Worm (Caenorhabditis elegans) whole organism, young adult: ENCODE measurements around the gene actl-1.

Experiments used
- B0035.1 ChIP-seq: sonication (generic microtip); optimal IDR thresholded peaks from 2 replicates; lab custom pipeline; 2016; ENCODE audit warnings: missing genetic modification characterization, mild to moderate bottlenecking, missing compliant biosample characterization, missing genotype, missing genetic modification reagents
- B0261.1 ChIP-seq: sonication (generic microtip); optimal IDR thresholded peaks from 2 replicates; lab custom pipeline; 2016; ENCODE audit warnings: mild to moderate bottlenecking, missing genetic modification characterization, moderate library complexity, missing compliant biosample characterization
- B0336.3 ChIP-seq: fragments of 200-800 bp; sonication (Bioruptor generic); IDR thresholded peaks from 2 replicates; pipeline ENCODE4 v1.3.6; 2022; ENCODE audit warnings: missing genetic modification characterization, missing compliant biosample characterization
- C06A6.2 ChIP-seq: fragments of 200-800 bp; sonication (Bioruptor generic); conservative IDR thresholded peaks from 2 replicates; pipeline ENCODE4 v1.3.6; 2022; ENCODE audit warnings: missing genetic modification characterization, missing compliant biosample characterization
- C17E4.6 ChIP-seq: fragments of 200-800 bp; sonication (Bioruptor generic); IDR thresholded peaks from 2 replicates; pipeline ENCODE4 v1.3.6; 2022; ENCODE audit warnings: missing genetic modification reagents, missing genetic modification characterization, missing compliant biosample characterization
- F57C9.4 ChIP-seq: sonication (generic microtip); optimal IDR thresholded peaks from 2 replicates; lab custom pipeline; 2017; ENCODE audit warnings: mild to moderate bottlenecking, missing genetic modification characterization, missing compliant biosample characterization
- Y53F4B.3 ChIP-seq: fragments of 200-800 bp; sonication (Bioruptor generic); IDR thresholded peaks from 2 replicates; pipeline ENCODE4 v1.3.6; 2022; ENCODE audit warnings: missing genetic modification reagents, missing genetic modification characterization, missing compliant biosample characterization
- Y53G8AR.9 ChIP-seq: fragments of 200-800 bp; sonication (Bioruptor generic); conservative IDR thresholded peaks from 2 replicates; pipeline ENCODE4 v1.3.6; 2022; ENCODE audit warnings: missing genetic modification reagents, missing genetic modification characterization, missing compliant biosample characterization
- Y56A3A.18 ChIP-seq: fragments of 200-800 bp; sonication (Bioruptor generic); IDR thresholded peaks from 2 replicates; pipeline ENCODE4 v1.3.6; 2022; ENCODE audit warnings: missing genetic modification reagents, missing genetic modification characterization, missing compliant biosample characterization
- atf-7 ChIP-seq: sonication (generic microtip); optimal IDR thresholded peaks from 2 replicates; lab custom pipeline; 2017; ENCODE audit warnings: mild to moderate bottlenecking, missing genetic modification characterization, missing compliant biosample characterization
- attf-6 ChIP-seq: fragments of 200-800 bp; sonication (Bioruptor generic); IDR thresholded peaks from 2 replicates; pipeline ENCODE4 v1.3.6; 2022; ENCODE audit warnings: missing genetic modification reagents, missing genetic modification characterization, missing compliant biosample characterization
- bed-2 ChIP-seq: fragments of 200-800 bp; sonication (Bioruptor generic); IDR thresholded peaks from 2 replicates; pipeline ENCODE4 v1.3.6; 2022; ENCODE audit warnings: missing genetic modification reagents, missing genetic modification characterization, missing compliant biosample characterization
- cebp-1 ChIP-seq, 2 experiments: fragments of 200-800 bp in 1 of 2; sonication (Bioruptor generic) in 1 of 2; sonication (generic microtip) in 1 of 2; IDR thresholded peaks in 1 of 2; optimal IDR thresholded peaks in 1 of 2; 2 replicates each; pipeline versions ENCODE4 v1.3.6 to Lab custom; 2017 to 2022; ENCODE audit warnings: missing compliant biosample characterization in 2 of 2, missing genetic modification characterization in 2 of 2, mild to moderate bottlenecking in 1 of 2, missing genetic modification reagents in 1 of 2, moderate library complexity in 1 of 2
- ceh-58 ChIP-seq: fragments of 200-800 bp; sonication (Bioruptor generic); IDR thresholded peaks from 2 replicates; pipeline ENCODE4 v1.3.6; 2022; ENCODE audit warnings: missing genetic modification characterization, missing compliant biosample characterization
- ceh-79 ChIP-seq: sonication (generic microtip); optimal IDR thresholded peaks from 2 replicates; lab custom pipeline; 2017; ENCODE audit warnings: mild to moderate bottlenecking, missing genetic modification characterization, missing compliant biosample characterization
- ceh-91 ChIP-seq: fragments of 200-800 bp; sonication (Bioruptor generic); IDR thresholded peaks from 2 replicates; pipeline ENCODE4 v1.3.6; 2022; ENCODE audit warnings: missing genetic modification reagents, missing genetic modification characterization, missing compliant biosample characterization
- die-1 ChIP-seq: sonication (generic microtip); optimal IDR thresholded peaks from 2 replicates; lab custom pipeline; 2016; ENCODE audit warnings: missing genotype, mild to moderate bottlenecking, missing genetic modification characterization, missing compliant biosample characterization
- dox-1 ChIP-seq: fragments of 200-800 bp; sonication (Bioruptor generic); IDR thresholded peaks from 2 replicates; pipeline ENCODE4 v1.3.6; 2022; ENCODE audit warnings: missing genetic modification reagents, missing genetic modification characterization, missing compliant biosample characterization
- egl-18 ChIP-seq: fragments of 200-800 bp; sonication (Bioruptor generic); IDR thresholded peaks from 2 replicates; pipeline ENCODE4 v1.3.6; 2022; ENCODE audit warnings: missing genetic modification reagents, missing genetic modification characterization, missing compliant biosample characterization
- egl-44 ChIP-seq: fragments of 200-800 bp; sonication (Bioruptor generic); IDR thresholded peaks from 2 replicates; pipeline ENCODE4 v1.3.6; 2022; ENCODE audit warnings: missing genetic modification reagents, missing genetic modification characterization, missing compliant biosample characterization
- egrh-3 ChIP-seq: fragments of 200-800 bp; sonication (Bioruptor generic); IDR thresholded peaks from 2 replicates; pipeline ENCODE4 v1.3.6; 2022; ENCODE audit warnings: missing genetic modification reagents, missing genetic modification characterization, missing compliant biosample characterization
- ets-4 ChIP-seq: fragments of 200-800 bp; sonication (Bioruptor generic); optimal IDR thresholded peaks from 2 replicates; lab custom pipeline; 2018; ENCODE audit warnings: mild to moderate bottlenecking, missing genetic modification characterization, missing compliant biosample characterization
- fkh-3 ChIP-seq: sonication (generic microtip); optimal IDR thresholded peaks from 2 replicates; lab custom pipeline; 2016; ENCODE audit warnings: mild to moderate bottlenecking, missing genetic modification characterization, missing compliant biosample characterization
- hlh-12 ChIP-seq: sonication (generic microtip); optimal IDR thresholded peaks from 2 replicates; lab custom pipeline; 2016; ENCODE audit warnings: missing genetic modification characterization, missing compliant biosample characterization
- hmg-20 ChIP-seq: fragments of 200-800 bp; sonication (Bioruptor generic); IDR thresholded peaks from 2 replicates; pipeline ENCODE4 v1.3.6; 2022; ENCODE audit warnings: missing genetic modification reagents, missing genetic modification characterization, missing compliant biosample characterization
- hrde-1 ChIP-seq: sonication (generic microtip); optimal IDR thresholded peaks from 2 replicates; lab custom pipeline; 2016; ENCODE audit warnings: missing genetic modification characterization, mild to moderate bottlenecking, missing compliant biosample characterization, moderate library complexity, missing genotype, missing genetic modification reagents, borderline replicate concordance
- hsf-1 ChIP-seq: fragments of 200-800 bp; sonication (Bioruptor generic); IDR thresholded peaks from 2 replicates; pipeline ENCODE4 v1.3.6; 2022; ENCODE audit warnings: missing genetic modification reagents, missing genetic modification characterization, missing compliant biosample characterization
- lag-1 ChIP-seq: fragments of 200-800 bp; sonication (Bioruptor generic); IDR thresholded peaks from 2 replicates; pipeline ENCODE4 v1.3.6; 2022; ENCODE audit warnings: missing genetic modification reagents, missing genetic modification characterization, missing compliant biosample characterization
- let-607 ChIP-seq, 2 experiments: fragments of 200-800 bp in 1 of 2; sonication (Bioruptor generic) in 1 of 2; sonication (generic microtip) in 1 of 2; optimal IDR thresholded peaks; 2 replicates each; lab custom pipeline; 2016 to 2018; ENCODE audit warnings: mild to moderate bottlenecking in 2 of 2, missing compliant biosample characterization in 2 of 2, missing genetic modification characterization in 2 of 2, moderate library complexity in 2 of 2, missing genotype in 1 of 2
- lin-26 ChIP-seq: fragments of 200-800 bp; sonication (Bioruptor generic); IDR thresholded peaks from 2 replicates; pipeline ENCODE4 v1.3.6; 2022; ENCODE audit warnings: missing genetic modification reagents, missing genetic modification characterization, missing compliant biosample characterization
- lin-40 ChIP-seq: sonication (generic microtip); optimal IDR thresholded peaks from 2 replicates; lab custom pipeline; 2016; ENCODE audit warnings: missing genetic modification characterization, mild to moderate bottlenecking, missing compliant biosample characterization, missing genotype, missing genetic modification reagents
- lin-54 ChIP-seq: fragments of 200-800 bp; sonication (Bioruptor generic); optimal IDR thresholded peaks from 2 replicates; lab custom pipeline; 2018; ENCODE audit warnings: mild to moderate bottlenecking, missing genetic modification characterization, missing compliant biosample characterization
- madf-10 ChIP-seq: sonication (generic microtip); optimal IDR thresholded peaks from 2 replicates; lab custom pipeline; 2016; ENCODE audit warnings: mild to moderate bottlenecking, missing genetic modification characterization, missing compliant biosample characterization
- nfya-1 ChIP-seq: sonication (generic microtip); optimal IDR thresholded peaks from 2 replicates; lab custom pipeline; 2017; ENCODE audit warnings: antibody characterized with exemption, missing compliant biosample characterization, missing genetic modification characterization, borderline replicate concordance; ENCODE audit not compliant: insufficient read depth
- nfyb-1 ChIP-seq: fragments of 200-800 bp; sonication (Bioruptor generic); IDR thresholded peaks from 2 replicates; pipeline ENCODE4 v1.3.6; 2022; ENCODE audit warnings: missing genetic modification reagents, missing genetic modification characterization, missing compliant biosample characterization
- nhr-120 ChIP-seq: fragments of 200-800 bp; sonication (Bioruptor generic); IDR thresholded peaks from 2 replicates; pipeline ENCODE4 v1.3.6; 2022; ENCODE audit warnings: missing genetic modification characterization, missing compliant biosample characterization
- nhr-179 ChIP-seq: sonication (generic microtip); optimal IDR thresholded peaks from 2 replicates; lab custom pipeline; 2016; ENCODE audit warnings: mild to moderate bottlenecking, missing genetic modification characterization, missing compliant biosample characterization
- nhr-80 ChIP-seq: sonication (generic microtip); optimal IDR thresholded peaks from 2 replicates; lab custom pipeline; 2016; ENCODE audit warnings: missing genetic modification characterization, missing compliant biosample characterization
- rcor-1 ChIP-seq: fragments of 200-800 bp; sonication (Bioruptor generic); IDR thresholded peaks from 2 replicates; pipeline ENCODE4 v1.3.6; 2022; ENCODE audit warnings: missing genetic modification reagents, missing genetic modification characterization, missing compliant biosample characterization
- sea-2 ChIP-seq: fragments of 200-800 bp; sonication (Bioruptor generic); IDR thresholded peaks from 2 replicates; pipeline ENCODE4 v1.3.6; 2022; ENCODE audit warnings: missing genetic modification characterization, missing compliant biosample characterization
- somi-1 ChIP-seq: fragments of 200-800 bp; sonication (Bioruptor generic); optimal IDR thresholded peaks from 2 replicates; lab custom pipeline; 2018; ENCODE audit warnings: mild to moderate bottlenecking, missing genetic modification characterization, missing compliant biosample characterization
- tbx-9 ChIP-seq: sonication (generic microtip); optimal IDR thresholded peaks from 2 replicates; lab custom pipeline; 2016; ENCODE audit warnings: borderline replicate concordance, missing genetic modification characterization, inconsistent platforms, missing compliant biosample characterization
- unc-130 ChIP-seq: sonication (generic microtip); optimal IDR thresholded peaks from 2 replicates; lab custom pipeline; 2016; ENCODE audit warnings: missing genetic modification reagents, missing genetic modification characterization, missing compliant biosample characterization
- unc-62 ChIP-seq: fragments of 150-350 bp; optimal IDR thresholded peaks from 2 replicates; lab custom pipeline; 2014; ENCODE audit warnings: missing biosample characterization, missing genetic modification reagents, missing genetic modification characterization
- ztf-22 ChIP-seq: fragments of 200-800 bp; sonication (Bioruptor generic); optimal IDR thresholded peaks from 2 replicates; lab custom pipeline; 2018; ENCODE audit warnings: mild to moderate bottlenecking, missing genetic modification characterization, moderate library complexity, missing compliant biosample characterization
- ztf-25 ChIP-seq: fragments of 200-800 bp; sonication (Bioruptor generic); IDR thresholded peaks from 2 replicates; pipeline ENCODE4 v1.3.6; 2022; ENCODE audit warnings: missing genetic modification reagents, missing genetic modification characterization, missing compliant biosample characterization
- ztf-26 ChIP-seq: sonication (generic microtip); optimal IDR thresholded peaks from 2 replicates; lab custom pipeline; 2017; ENCODE audit warnings: missing genetic modification characterization, missing compliant biosample characterization
- ztf-28 ChIP-seq: fragments of 200-800 bp; sonication (Bioruptor generic); IDR thresholded peaks from 2 replicates; pipeline ENCODE4 v1.3.6; 2022; ENCODE audit warnings: missing genetic modification reagents, missing genetic modification characterization, missing compliant biosample characterization

Gene actl-1

ce11 chrX:6536701-6537279, 37.2 kb upstream of the actl-1 start, which contains the start of gene ilys-5:
TSS of gene ilys-5 (minus strand) at chrX:6536840.
- no peak for TF ChIP-seq B0336.3 (GFP tag; lab: Robert Waterston, UW)
- no peak for TF ChIP-seq ztf-28 (GFP tag; lab: Robert Waterston, UW)
- no peak for TF ChIP-seq somi-1 (GFP tag; lab: Kevin White, UChicago)
- no peak for TF ChIP-seq C17E4.6 (GFP tag; lab: Robert Waterston, UW)
- TF ChIP-seq bed-2 (GFP tag; lab: Robert Waterston, UW), result no peak
- no peak for TF ChIP-seq egrh-3
- peak; percentile 60 for TF ChIP-seq ets-4 (GFP tag; lab: Kevin White, UChicago)
- TF ChIP-seq lag-1 (GFP tag; lab: Robert Waterston, UW), result no peak
- no peak for TF ChIP-seq F57C9.4
- TF ChIP-seq nfyb-1 (GFP tag; lab: Robert Waterston, UW), result no peak
- TF ChIP-seq B0035.1, result no peak
- no peak for TF ChIP-seq Y56A3A.18
- no peak for TF ChIP-seq ztf-26 (tag; lab: Kevin White, UChicago)
- no peak for TF ChIP-seq nhr-120 (GFP tag; lab: Robert Waterston, UW)
- TF ChIP-seq atf-7 (tag; lab: Kevin White, UChicago), result no peak
- TF ChIP-seq sea-2 (GFP tag; lab: Robert Waterston, UW), result no peak
- no peak for TF ChIP-seq unc-62 (GFP tag; lab: Kevin White, UChicago)
- TF ChIP-seq die-1, result no peak
- TF ChIP-seq madf-10 (tag; lab: Kevin White, UChicago), result peak; percentile 26
- no peak for TF ChIP-seq ceh-58 (GFP tag; lab: Robert Waterston, UW)
- no peak for TF ChIP-seq B0261.1 (tag; lab: Kevin White, UChicago)
- TF ChIP-seq ztf-25 (GFP tag; lab: Robert Waterston, UW), result no peak
- TF ChIP-seq lin-54 (GFP tag; lab: Kevin White, UChicago), result no peak
- no peak for TF ChIP-seq egl-44 (GFP tag; lab: Robert Waterston, UW)
- peak; percentile 24 for TF ChIP-seq ztf-22 (GFP tag; lab: Kevin White, UChicago)
- TF ChIP-seq tbx-9 (tag; lab: Kevin White, UChicago), result no peak
- 0 out of 2 replicates have a peak, but pooled peaks have one; percentile 27 for TF ChIP-seq Y53G8AR.9 (GFP tag; lab: Robert Waterston, UW)
- TF ChIP-seq ceh-91 (GFP tag; lab: Robert Waterston, UW), result no peak
- no peak for TF ChIP-seq hmg-20 (GFP tag; lab: Robert Waterston, UW)
- no peak for TF ChIP-seq nfya-1
- TF ChIP-seq ceh-79 (tag; lab: Kevin White, UChicago), result no peak
- peak; percentile 77 for TF ChIP-seq nhr-80 (tag; lab: Kevin White, UChicago)
- TF ChIP-seq let-607 (tag; optimal IDR thresholded peaks at IDR 0.05; lab: Kevin White, UChicago), result peak in 1 of 2 experiments; percentile 58
- no peak for TF ChIP-seq lin-40 (tag; lab: Kevin White, UChicago)
- TF ChIP-seq nhr-179 (tag; lab: Kevin White, UChicago), result no peak
- no peak for TF ChIP-seq rcor-1 (GFP tag; lab: Robert Waterston, UW)
- TF ChIP-seq attf-6 (GFP tag; lab: Robert Waterston, UW), result no peak
- TF ChIP-seq hlh-12 (tag; lab: Kevin White, UChicago), result no peak
- no peak for TF ChIP-seq Y53F4B.3
- TF ChIP-seq egl-18 (GFP tag; lab: Robert Waterston, UW), result no peak
- TF ChIP-seq cebp-1 (GFP tag; IDR thresholded peaks at IDR 0.05; lab: Robert Waterston, UW), result no peak
- TF ChIP-seq cebp-1 (tag; optimal IDR thresholded peaks at IDR 0.05; lab: Kevin White, UChicago), result no peak
- TF ChIP-seq dox-1 (GFP tag; lab: Robert Waterston, UW), result 0 out of 2 replicates have a peak, but pooled peaks have one; percentile 12
- no peak for TF ChIP-seq hrde-1 (tag; lab: Kevin White, UChicago)
- no peak for TF ChIP-seq lin-26
- no peak for TF ChIP-seq unc-130 (GFP tag; lab: Kevin White, UChicago)
- no peak for TF ChIP-seq C06A6.2 (GFP tag; lab: Robert Waterston, UW)
- no peak for TF ChIP-seq fkh-3
- 0 out of 2 replicates have a peak, but pooled peaks have one; percentile 42 for TF ChIP-seq hsf-1 (GFP tag; lab: Robert Waterston, UW)
